Fruit fly (Drosophila melanogaster): ENCODE results near the gene CG2116.

CG2116 gene

dm6 chrX:8126149-8126548, 3.5 kb upstream of the CG2116 start (continued):
- TF ChIP-seq CG15601 (tag; optimal IDR thresholded peaks at IDR 0.05) (peak; percentile 73), twi (tag; optimal IDR thresholded peaks at IDR 0.05) (peak; percentile 13), CG2875 (GFP tag; optimal IDR thresholded peaks at IDR 0.05) (peak; percentile 70), gt (GFP tag; IDR thresholded peaks at IDR 0.05) (0 out of 2 replicates have a peak, but pooled peaks have one; percentile 54), CG9215 (GFP tag; IDR thresholded peaks at IDR 0.05) (no peak), unpg (GFP tag; optimal IDR thresholded peaks at IDR 0.05) (peak; percentile 73), hb (GFP tag; IDR thresholded peaks at IDR 0.05; ENCODE audit: partially characterized antibody) (no peak), CG2116 (GFP tag; optimal IDR thresholded peaks at IDR 0.05) (peak; percentile 50), HLHmδ (GFP tag; optimal IDR thresholded peaks at IDR 0.05) (no peak), Sry-δ (GFP tag; optimal IDR thresholded peaks at IDR 0.05) (no peak), jing (GFP tag; optimal IDR thresholded peaks at IDR 0.05) (peak; percentile 52), sisA (GFP tag; IDR thresholded peaks at IDR 0.05) (peak; percentile 67), CG9609 (GFP tag; optimal IDR thresholded peaks at IDR 0.05) (peak; percentile 9), Ada2b (GFP tag; IDR thresholded peaks at IDR 0.05) (peak; percentile 61), CG10366 (GFP tag; IDR thresholded peaks at IDR 0.05) (peak; percentile 54; the same call in 1 of the 2 replicates), p53 (GFP tag; optimal IDR thresholded peaks at IDR 0.05) (no peak), MESR4 (GFP tag; optimal IDR thresholded peaks at IDR 0.05) (no peak), Ssrp (tag; optimal IDR thresholded peaks at IDR 0.05) (peak; percentile 65), dimm (GFP tag; IDR thresholded peaks at IDR 0.05) (peak; percentile 41; the same call in 1 of the 2 replicates), cas (GFP tag; IDR thresholded peaks at IDR 0.05) (no peak), CG10267 (tag; optimal IDR thresholded peaks at IDR 0.05) (peak; percentile 57), CG15011 (GFP tag; optimal IDR thresholded peaks at IDR 0.05) (no peak), CG17912 (GFP tag; optimal IDR thresholded peaks at IDR 0.05) (no peak), CG16815 (GFP tag; optimal IDR thresholded peaks at IDR 0.05) (no peak), toy (GFP tag; IDR thresholded peaks at IDR 0.05) (no peak), tin (GFP tag; optimal IDR thresholded peaks at IDR 0.05) (peak; percentile 45), CG5245 (GFP tag; optimal IDR thresholded peaks at IDR 0.05) (peak; percentile 36), sug (tag; optimal IDR thresholded peaks at IDR 0.05) (no peak), H2.0 (GFP tag; IDR thresholded peaks at IDR 0.05) (no peak), tgo (GFP tag; IDR thresholded peaks at IDR 0.05) (peak; percentile 45; the same call in 1 of the 3 replicates), CG3838 (GFP tag; optimal IDR thresholded peaks at IDR 0.05) (no peak), Opbp (GFP tag; IDR thresholded peaks at IDR 0.05; ENCODE audit: partially characterized antibody) (no peak), ems (GFP tag; optimal IDR thresholded peaks at IDR 0.05) (peak; percentile 33), croc (GFP tag; conservative IDR thresholded peaks at IDR 0.05) (peak; percentile 52; the same call in 2 of the 3 replicates), CG14441 (GFP tag; IDR thresholded peaks at IDR 0.05) (peak; percentile 46; the same call in 1 of the 2 replicates), crc (GFP tag; optimal IDR thresholded peaks at IDR 0.05) (peak; percentile 11), CG4328 (GFP tag; optimal IDR thresholded peaks at IDR 0.05) (no peak), CG14860 (GFP tag; IDR thresholded peaks at IDR 0.05; ENCODE audit: partially characterized antibody) (no peak), CG8089 (GFP tag; optimal IDR thresholded peaks at IDR 0.05) (peak; percentile 23), fd3F (GFP tag; optimal IDR thresholded peaks at IDR 0.05) (no peak), CG11723 (GFP tag; optimal IDR thresholded peaks at IDR 0.05) (peak; percentile 9), CG18764 (GFP tag; optimal IDR thresholded peaks at IDR 0.05) (no peak), CG16863 (GFP tag; optimal IDR thresholded peaks at IDR 0.05) (peak; percentile 55), jumu (GFP tag; optimal IDR thresholded peaks at IDR 0.05) (no peak), Antp (GFP tag; optimal IDR thresholded peaks at IDR 0.05) (peak; percentile 38), pho (GFP tag; optimal IDR thresholded peaks at IDR 0.05) (no peak), sqz (GFP tag; optimal IDR thresholded peaks at IDR 0.05) (no peak), B-H1 (GFP tag; IDR thresholded peaks at IDR 0.05) (0 out of 3 replicates have a peak, but pooled peaks have one; percentile 32), mirr (GFP tag; optimal IDR thresholded peaks at IDR 0.05) (no peak), wor (GFP tag; IDR thresholded peaks at IDR 0.05) (peak; percentile 42; the same call in 1 of the 2 replicates), CG13296 (GFP tag; optimal IDR thresholded peaks at IDR 0.05) (no peak)
